Fruit fly (Drosophila melanogaster) whole organism, embryonic: ENCODE results near the gene CG17329.

ENCODE experiments used
- ATbp ChIP-seq: fragments of 200-800 bp; sonication (Bioruptor generic); optimal IDR thresholded peaks from 2 replicates; lab custom pipeline; 2017; ENCODE audit warnings: missing biosample characterization, mild to moderate bottlenecking, missing genetic modification characterization, missing genetic modification reagents
- Adf1 ChIP-seq: fragments of 200-800 bp; sonication (Bioruptor generic); IDR thresholded peaks from 2 replicates; pipeline ENCODE4 v1.3.6; 2022; ENCODE audit warnings: missing biosample characterization, missing genetic modification characterization
- CG10366 ChIP-seq: fragments of 200-800 bp; sonication (Bioruptor generic); IDR thresholded peaks from 2 replicates; pipeline ENCODE4 v1.3.6; 2022; ENCODE audit warnings: missing biosample characterization, missing genetic modification characterization
- CG10565 ChIP-seq: fragments of 200-800 bp; sonication (Bioruptor generic); optimal IDR thresholded peaks from 3 replicates; lab custom pipeline; 2016; ENCODE audit warnings: missing biosample characterization, mild to moderate bottlenecking, missing genetic modification characterization
- CG12104 ChIP-seq: fragments of 200-800 bp; sonication (Bioruptor generic); optimal IDR thresholded peaks from 3 replicates; lab custom pipeline; 2016; ENCODE audit warnings: missing biosample characterization, missing genetic modification characterization
- CG12659 ChIP-seq: fragments of 200-800 bp; sonication (Bioruptor generic); optimal IDR thresholded peaks from 3 replicates; lab custom pipeline; 2017; ENCODE audit warnings: mild to moderate bottlenecking, missing biosample characterization, missing genetic modification reagents, missing genetic modification characterization
- CG14860 ChIP-seq: fragments of 200-800 bp; sonication (Bioruptor generic); IDR thresholded peaks from 3 replicates; pipeline ENCODE4 v1.3.6; 2022; ENCODE audit warnings: missing biosample characterization, missing genetic modification characterization; ENCODE audit not compliant: partially characterized antibody
- CG18011 ChIP-seq: fragments of 200-800 bp; sonication (Bioruptor generic); optimal IDR thresholded peaks from 2 replicates; lab custom pipeline; 2017; ENCODE audit warnings: missing biosample characterization, missing genetic modification characterization, mild to moderate bottlenecking, moderate library complexity, missing genotype
- CG18764 ChIP-seq: fragments of 200-800 bp; sonication (Bioruptor generic); optimal IDR thresholded peaks from 3 replicates; lab custom pipeline; 2016; ENCODE audit warnings: missing biosample characterization, missing genetic modification characterization
- CG2120 ChIP-seq: fragments of 200-800 bp; sonication (Bioruptor generic); optimal IDR thresholded peaks from 3 replicates; lab custom pipeline; 2016; ENCODE audit warnings: missing biosample characterization, missing genetic modification characterization
- CG2678 ChIP-seq: fragments of 200-800 bp; sonication (Bioruptor generic); optimal IDR thresholded peaks from 3 replicates; lab custom pipeline; 2019; ENCODE audit warnings: missing biosample characterization, mild to moderate bottlenecking, missing genetic modification characterization, moderate library complexity
- CG3065 ChIP-seq: fragments of 200-800 bp; sonication (Bioruptor generic); optimal IDR thresholded peaks from 2 replicates; lab custom pipeline; 2016; ENCODE audit warnings: missing biosample characterization, missing genetic modification characterization
- CG32532 ChIP-seq: fragments of 200-800 bp; sonication (Bioruptor generic); IDR thresholded peaks from 2 replicates; pipeline ENCODE4 v1.3.6; 2022; ENCODE audit warnings: missing biosample characterization, missing genetic modification characterization
- CG5953 ChIP-seq: fragments of 200-800 bp; sonication (Bioruptor generic); IDR thresholded peaks from 2 replicates; pipeline ENCODE4 v1.3.6; 2022; ENCODE audit warnings: missing biosample characterization, missing genetic modification characterization
- CG6175 ChIP-seq: fragments of 200-800 bp; sonication (Bioruptor generic); IDR thresholded peaks from 3 replicates; pipeline ENCODE4 v1.3.6; 2022; ENCODE audit warnings: missing biosample characterization, missing genetic modification characterization
- CG7786 ChIP-seq: fragments of 200-800 bp; sonication (Bioruptor generic); optimal IDR thresholded peaks from 2 replicates; lab custom pipeline; 2016; ENCODE audit warnings: missing biosample characterization, missing genetic modification characterization
- CG7987 ChIP-seq: fragments of 200-800 bp; sonication (Bioruptor generic); optimal IDR thresholded peaks from 2 replicates; lab custom pipeline; 2018; ENCODE audit warnings: missing biosample characterization, mild to moderate bottlenecking, missing genetic modification characterization, moderate library complexity
- CG8290 ChIP-seq, 3 experiments: fragments of 200-800 bp; sonication (Bioruptor generic); optimal IDR thresholded peaks; 2 replicates each; lab custom pipeline; 2016 to 2019; ENCODE audit warnings: missing biosample characterization in 3 of 3, missing genetic modification characterization in 3 of 3, mild to moderate bottlenecking in 2 of 3, moderate library complexity in 1 of 3
- D19A ChIP-seq: fragments of 200-800 bp; optimal IDR thresholded peaks from 3 replicates; lab custom pipeline; 2019; ENCODE audit warnings: missing biosample characterization, mild to moderate bottlenecking, missing genetic modification characterization, moderate library complexity
- Dip2 ChIP-seq: fragments of 200-800 bp; sonication (Bioruptor generic); IDR thresholded peaks from 2 replicates; pipeline ENCODE4 v1.3.6; 2022; ENCODE audit warnings: missing biosample characterization, missing genetic modification characterization
- Dip3 ChIP-seq: fragments of 200-800 bp; sonication (Bioruptor generic); optimal IDR thresholded peaks from 3 replicates; lab custom pipeline; 2016; ENCODE audit warnings: missing biosample characterization, missing genetic modification characterization
- Dref ChIP-seq: fragments of 200-800 bp; sonication (Bioruptor generic); IDR thresholded peaks from 2 replicates; pipeline ENCODE4 v1.3.6; 2022; ENCODE audit warnings: missing biosample characterization, missing genetic modification characterization
- Elba2 ChIP-seq: fragments of 200-800 bp; sonication (Bioruptor generic); optimal IDR thresholded peaks from 3 replicates; lab custom pipeline; 2016; ENCODE audit warnings: missing biosample characterization, missing genetic modification characterization
- H15 ChIP-seq: fragments of 200-800 bp; sonication (Bioruptor generic); IDR thresholded peaks from 3 replicates; pipeline ENCODE4 v1.3.6; 2022; ENCODE audit warnings: missing biosample characterization, missing genetic modification characterization
- H2.0 ChIP-seq: fragments of 200-800 bp; sonication (Bioruptor generic); IDR thresholded peaks from 2 replicates; pipeline ENCODE4 v1.3.6; 2022; ENCODE audit warnings: missing biosample characterization, missing genetic modification characterization
- HLH4C ChIP-seq: fragments of 200-800 bp; sonication (Bioruptor generic); IDR thresholded peaks from 3 replicates; pipeline ENCODE4 v1.3.6; 2022; ENCODE audit warnings: missing biosample characterization, missing genetic modification characterization; ENCODE audit not compliant: partially characterized antibody
- Hey ChIP-seq: fragments of 200-800 bp; sonication (Bioruptor generic); optimal IDR thresholded peaks from 3 replicates; lab custom pipeline; 2018; ENCODE audit warnings: missing biosample characterization, mild to moderate bottlenecking, missing genetic modification characterization
- Hmx ChIP-seq: fragments of 200-800 bp; sonication (Bioruptor generic); optimal IDR thresholded peaks from 2 replicates; lab custom pipeline; 2016; ENCODE audit warnings: missing biosample characterization, missing genetic modification characterization
- Mad ChIP-seq: fragments of 200-800 bp; sonication (Bioruptor generic); optimal IDR thresholded peaks from 2 replicates; lab custom pipeline; 2016; ENCODE audit warnings: missing biosample characterization, missing genetic modification characterization
- NFAT ChIP-seq: fragments of 200-800 bp; sonication (Bioruptor generic); IDR thresholded peaks from 2 replicates; pipeline ENCODE4 v1.3.6; 2022; ENCODE audit warnings: missing biosample characterization, missing genetic modification characterization
- Oaz ChIP-seq: fragments of 200-800 bp; sonication (Bioruptor generic); IDR thresholded peaks from 2 replicates; pipeline ENCODE4 v1.3.6; 2022; ENCODE audit warnings: missing biosample characterization, missing genetic modification characterization
- Taf1 ChIP-seq: fragments of 200-800 bp; sonication (Bioruptor generic); IDR thresholded peaks from 2 replicates; pipeline ENCODE4 v1.3.6; 2022; ENCODE audit warnings: missing biosample characterization, missing genetic modification characterization
- Trl ChIP-seq, 3 experiments: fragments of >200 bp in 2 of 3; fragments of 200-800 bp in 1 of 3; sonication (Bioruptor generic) in 1 of 3; optimal IDR thresholded peaks; 2 replicates in 1 of 3; 3 replicates in 2 of 3; lab custom pipeline; 2016 to 2017; ENCODE audit warnings: missing biosample characterization in 1 of 3, missing genetic modification characterization in 1 of 3
- crc ChIP-seq: fragments of 200-800 bp; sonication (Bioruptor generic); optimal IDR thresholded peaks from 2 replicates; lab custom pipeline; 2016; ENCODE audit warnings: missing biosample characterization, missing genetic modification characterization
- crol ChIP-seq: fragments of 200-800 bp; sonication (Bioruptor generic); IDR thresholded peaks from 2 replicates; pipeline ENCODE4 v1.3.6; 2022; ENCODE audit warnings: missing biosample characterization, missing genetic modification characterization
- danr ChIP-seq: fragments of 200-800 bp; sonication (Bioruptor generic); IDR thresholded peaks from 2 replicates; pipeline ENCODE4 v1.3.6; 2022; ENCODE audit warnings: missing biosample characterization, missing genetic modification characterization
- ewg ChIP-seq: fragments of 200-800 bp; sonication (Bioruptor generic); optimal IDR thresholded peaks from 3 replicates; lab custom pipeline; 2017; ENCODE audit warnings: mild to moderate bottlenecking, missing biosample characterization, missing genetic modification reagents, missing genetic modification characterization
- exex ChIP-seq: fragments of 200-800 bp; sonication (Bioruptor generic); optimal IDR thresholded peaks from 4 replicates; lab custom pipeline; 2018; ENCODE audit warnings: missing biosample characterization, mild to moderate bottlenecking, missing genetic modification characterization, moderate library complexity
- gcm ChIP-seq: fragments of 200-800 bp; sonication (Bioruptor generic); optimal IDR thresholded peaks from 2 replicates; lab custom pipeline; 2019; ENCODE audit warnings: missing biosample characterization, mild to moderate bottlenecking, missing genetic modification characterization, moderate library complexity
- insv ChIP-seq, 2 experiments: fragments of 200-800 bp; sonication (Bioruptor generic); optimal IDR thresholded peaks; 3 replicates each; lab custom pipeline; 2016 to 2018; ENCODE audit warnings: missing biosample characterization in 2 of 2, missing genetic modification characterization in 2 of 2
- jigr1 ChIP-seq: fragments of 200-800 bp; sonication (Bioruptor generic); IDR thresholded peaks from 3 replicates; pipeline ENCODE4 v1.3.6; 2022; ENCODE audit warnings: missing biosample characterization, missing genetic modification characterization
- klu ChIP-seq: fragments of 200-800 bp; sonication (Bioruptor generic); IDR thresholded peaks from 2 replicates; pipeline ENCODE4 v1.3.6; 2022; ENCODE audit warnings: missing biosample characterization, missing genetic modification characterization
- knrl ChIP-seq: fragments of 200-800 bp; sonication (Bioruptor generic); IDR thresholded peaks from 3 replicates; pipeline ENCODE4 v1.3.6; 2022; ENCODE audit warnings: missing biosample characterization, missing genetic modification characterization; ENCODE audit not compliant: partially characterized antibody
- lmd ChIP-seq: fragments of 200-800 bp; sonication (Bioruptor generic); IDR thresholded peaks from 2 replicates; pipeline ENCODE4 v1.3.6; 2022; ENCODE audit warnings: missing biosample characterization, missing genetic modification characterization
- maf-S ChIP-seq: fragments of 200-800 bp; sonication (Bioruptor generic); optimal IDR thresholded peaks from 2 replicates; lab custom pipeline; 2016; ENCODE audit warnings: missing biosample characterization, missing genetic modification characterization
- ro ChIP-seq: fragments of 200-800 bp; sonication (Bioruptor generic); IDR thresholded peaks from 2 replicates; pipeline ENCODE4 v1.3.6; 2022; ENCODE audit warnings: missing biosample characterization, missing genetic modification characterization
- slbo ChIP-seq: fragments of 200-800 bp; sonication (Bioruptor generic); IDR thresholded peaks from 2 replicates; pipeline ENCODE4 v1.3.6; 2022; ENCODE audit warnings: missing biosample characterization, missing genetic modification characterization
- so ChIP-seq: fragments of 200-800 bp; sonication (Bioruptor generic); IDR thresholded peaks from 3 replicates; pipeline ENCODE4 v1.3.6; 2022; ENCODE audit warnings: missing biosample characterization, missing genetic modification characterization
- trh ChIP-seq: fragments of 200-800 bp; sonication (Bioruptor generic); optimal IDR thresholded peaks from 2 replicates; lab custom pipeline; 2016; ENCODE audit warnings: missing biosample characterization, missing genetic modification characterization
- ttk ChIP-seq: fragments of 200-800 bp; sonication (Bioruptor generic); IDR thresholded peaks from 2 replicates; pipeline ENCODE4 v2.1.2; 2022; ENCODE audit warnings: missing biosample characterization, missing genetic modification characterization
- vnd ChIP-seq: fragments of 200-800 bp; sonication (Bioruptor generic); IDR thresholded peaks from 3 replicates; pipeline ENCODE4 v1.3.6; 2022; ENCODE audit warnings: missing biosample characterization, missing genetic modification characterization; ENCODE audit not compliant: partially characterized antibody
- yki ChIP-seq: fragments of >200 bp; optimal IDR thresholded peaks from 3 replicates; lab custom pipeline; 2018

CG17329 gene

dm6 chr2L:16302773-16303279, 11.7 kb downstream of the CG17329 start, which contains the start of gene GMF (continued):
- TF ChIP-seq CG10565 = no peak
- TF ChIP-seq NFAT (GFP tag; lab: Robert Waterston, UW) = no peak
- no peak for TF ChIP-seq CG18764 (GFP tag; lab: Kevin White, UChicago)
- no peak for TF ChIP-seq vnd (GFP tag; lab: Robert Waterston, UW)
- peak; percentile 67; the same call in 1 of the 3 replicates for TF ChIP-seq jigr1 (GFP tag; lab: Robert Waterston, UW)
- TF ChIP-seq ttk (GFP tag; lab: Robert Waterston, UW) = no peak
- TF ChIP-seq CG7987 (GFP tag; lab: Kevin White, UChicago) = no peak
- no peak for TF ChIP-seq ATbp (GFP tag; lab: Kevin White, UChicago)
- peak; percentile 5 for TF ChIP-seq CG3065 (GFP tag; lab: Kevin White, UChicago)
- peak; percentile 45; the same call in 1 of the 2 replicates for TF ChIP-seq slbo (GFP tag; lab: Robert Waterston, UW)
- no peak for TF ChIP-seq yki (lab: Kevin White, UChicago)
- no peak for TF ChIP-seq CG12104 (GFP tag; lab: Kevin White, UChicago)
- TF ChIP-seq Oaz = no peak
- TF ChIP-seq gcm (GFP tag; lab: Kevin White, UChicago) = peak; percentile 1
- no peak for TF ChIP-seq CG14860 (GFP tag; lab: Robert Waterston, UW)
- no peak for TF ChIP-seq ewg
- TF ChIP-seq knrl (GFP tag; lab: Robert Waterston, UW) = peak; percentile 46; the same call in 2 of the 3 replicates
- no peak for TF ChIP-seq HLH4C (GFP tag; lab: Robert Waterston, UW)
- TF ChIP-seq CG2120 = peak; percentile 41
- no peak for TF ChIP-seq so (GFP tag; lab: Robert Waterston, UW)
- no peak for TF ChIP-seq Taf1
- TF ChIP-seq D19A = no peak
- TF ChIP-seq Dip2 (GFP tag; lab: Robert Waterston, UW) = no peak
- no peak for TF ChIP-seq CG10366 (GFP tag; lab: Robert Waterston, UW)
- TF ChIP-seq crol (GFP tag; lab: Robert Waterston, UW) = no peak
- no peak for TF ChIP-seq CG7786
- no peak for TF ChIP-seq H2.0 (GFP tag; lab: Robert Waterston, UW)
- no peak for TF ChIP-seq crc (GFP tag; lab: Kevin White, UChicago)
- TF ChIP-seq Mad = no peak
- no peak for TF ChIP-seq Hey (tag; lab: Kevin White, UChicago)
- no peak for TF ChIP-seq CG32532 (GFP tag; lab: Robert Waterston, UW)
- no peak for TF ChIP-seq CG5953 (GFP tag; lab: Robert Waterston, UW)
- TF ChIP-seq CG18011 = no peak
- no peak for TF ChIP-seq danr (GFP tag; lab: Robert Waterston, UW)
- TF ChIP-seq CG6175 (GFP tag; lab: Robert Waterston, UW) = no peak
- peak; percentile 25 for TF ChIP-seq Hmx
- TF ChIP-seq Adf1 (GFP tag; lab: Robert Waterston, UW) = peak; percentile 26; the same call in 1 of the 2 replicates
- no peak for TF ChIP-seq insv (GFP tag; optimal IDR thresholded peaks at IDR 0.05; lab: Kevin White, UChicago)
- TF ChIP-seq CG2678 (tag; lab: Kevin White, UChicago) = peak; percentile 69
- TF ChIP-seq CG8290 (GFP tag; optimal IDR thresholded peaks at IDR 0.05; lab: Kevin White, UChicago) = peak; percentile 41
- no peak for TF ChIP-seq CG8290 (tag; optimal IDR thresholded peaks at IDR 0.05; lab: Kevin White, UChicago)
- no peak for TF ChIP-seq Dip3 (GFP tag; lab: Kevin White, UChicago)
- TF ChIP-seq Elba2 = no peak
- no peak for TF ChIP-seq maf-S (GFP tag; lab: Kevin White, UChicago)
- no peak for TF ChIP-seq lmd (GFP tag; lab: Robert Waterston, UW)
- TF ChIP-seq exex (tag; lab: Kevin White, UChicago) = peak; percentile 41
- TF ChIP-seq Trl (optimal IDR thresholded peaks at IDR 0.05; lab: Kevin White, UChicago) = no peak
- TF ChIP-seq Trl (GFP tag; optimal IDR thresholded peaks at IDR 0.05; lab: Kevin White, UChicago) = no peak
- TF ChIP-seq CG12659 (GFP tag; lab: Kevin White, UChicago) = peak; percentile 67
- no peak for TF ChIP-seq ro (GFP tag; lab: Robert Waterston, UW)
- TF ChIP-seq H15 (GFP tag; lab: Robert Waterston, UW) = no peak
- TF ChIP-seq Dref (GFP tag; lab: Robert Waterston, UW) = no peak
- no peak for TF ChIP-seq trh (GFP tag; lab: Kevin White, UChicago)
- no peak for TF ChIP-seq klu (GFP tag; lab: Robert Waterston, UW)
